Worm (Caenorhabditis elegans) whole organism, midembryonic: Measurements from ENCODE around the gene str-97.

Experiments used
- T22C8.4 ChIP-seq: fragments of 200-800 bp; sonication (Bioruptor generic); IDR thresholded peaks from 2 replicates; pipeline ENCODE4 v1.3.6; 2022; ENCODE audit warnings: missing genetic modification characterization, missing compliant biosample characterization
- cog-1 ChIP-seq: sonication (generic microtip); optimal IDR thresholded peaks from 2 replicates; lab custom pipeline; 2016; ENCODE audit warnings: missing genetic modification characterization, missing compliant biosample characterization
- flt-1 ChIP-seq: fragments of 200-800 bp; sonication (Bioruptor generic); IDR thresholded peaks from 2 replicates; pipeline ENCODE4 v1.3.6; 2022; ENCODE audit warnings: missing genetic modification characterization, missing compliant biosample characterization
- klf-2 ChIP-seq: fragments of 200-800 bp; sonication (Bioruptor generic); conservative IDR thresholded peaks from 2 replicates; pipeline ENCODE4 v1.3.6; 2022; ENCODE audit warnings: missing genetic modification reagents, missing genetic modification characterization, missing compliant biosample characterization
- med-1 ChIP-seq: sonication (generic microtip); optimal IDR thresholded peaks from 2 replicates; lab custom pipeline; 2017; ENCODE audit warnings: missing genetic modification characterization, mild to moderate bottlenecking, missing compliant biosample characterization, antibody characterized with exemption, missing genetic modification reagents; ENCODE audit not compliant: insufficient read depth
- ztf-23 ChIP-seq: fragments of 200-800 bp; sonication (Bioruptor generic); IDR thresholded peaks from 2 replicates; pipeline ENCODE4 v1.3.6; 2022; ENCODE audit warnings: missing genetic modification reagents, missing genetic modification characterization, missing compliant biosample characterization
- ztf-29 ChIP-seq: fragments of 200-800 bp; sonication (Bioruptor generic); IDR thresholded peaks from 2 replicates; pipeline ENCODE4 v1.3.6; 2022; ENCODE audit warnings: missing genetic modification reagents, missing genetic modification characterization, missing compliant biosample characterization

- no peak for TF ChIP-seq flt-1
- no peak for TF ChIP-seq ztf-29 (GFP tag; lab: Robert Waterston, UW)
- TF ChIP-seq T22C8.4: no peak
- TF ChIP-seq cog-1 (tag; lab: Kevin White, UChicago): no peak
- TF ChIP-seq ztf-23 (GFP tag; lab: Robert Waterston, UW): no peak
- TF ChIP-seq klf-2 (GFP tag; lab: Robert Waterston, UW): no peak
- TF ChIP-seq med-1 (GFP tag; lab: Kevin White, UChicago): no peak
Observed at ce11 chrV:16194639-16195038, 39.6 kb upstream of the str-97 start, which contains the start of gene rabr-4.
